Worm (Caenorhabditis elegans) whole organism, L4 larva: ENCODE data around the gene spon-1.

ENCODE experiments used
- F37D6.2 ChIP-seq: sonication (generic microtip); optimal IDR thresholded peaks from 2 replicates; lab custom pipeline; 2016; ENCODE audit warnings: mild to moderate bottlenecking, missing genetic modification characterization, missing compliant biosample characterization
- T20F7.1 ChIP-seq: fragments of 200-800 bp; sonication (Bioruptor generic); optimal IDR thresholded peaks from 2 replicates; lab custom pipeline; 2018; ENCODE audit warnings: mild to moderate bottlenecking, missing genetic modification characterization, missing compliant biosample characterization
- Y48G9A.11 ChIP-seq: fragments of 200-800 bp; sonication (Bioruptor generic); IDR thresholded peaks from 2 replicates; pipeline ENCODE4 v1.3.6; 2022; ENCODE audit warnings: missing genetic modification reagents, missing genetic modification characterization, missing compliant biosample characterization
- ceh-62 ChIP-seq: sonication (generic microtip); optimal IDR thresholded peaks from 2 replicates; lab custom pipeline; 2017; ENCODE audit warnings: missing biosample characterization, missing genetic modification characterization
- daf-16 ChIP-seq, 3 experiments: sonication (generic microtip); optimal IDR thresholded peaks; 2 replicates each; lab custom pipeline; 2016 to 2017; ENCODE audit warnings: missing genetic modification characterization in 3 of 3, missing genetic modification reagents in 3 of 3, mild to moderate bottlenecking in 2 of 3, missing compliant biosample characterization in 2 of 3, missing biosample characterization in 1 of 3, moderate library complexity in 1 of 3
- daf-19 ChIP-seq: fragments of 200-800 bp; sonication (Bioruptor generic); conservative IDR thresholded peaks from 2 replicates; pipeline ENCODE4 v1.3.6; 2022; ENCODE audit warnings: missing genetic modification characterization, missing compliant biosample characterization
- dmd-6 ChIP-seq: fragments of 200-800 bp; sonication (Bioruptor generic); IDR thresholded peaks from 2 replicates; pipeline ENCODE4 v1.3.6; 2022; ENCODE audit warnings: missing genetic modification reagents, missing genetic modification characterization, missing compliant biosample characterization
- dve-1 ChIP-seq: sonication (generic microtip); optimal IDR thresholded peaks from 2 replicates; lab custom pipeline; 2017; ENCODE audit warnings: antibody characterized with exemption, mild to moderate bottlenecking, missing genetic modification characterization, missing compliant biosample characterization; ENCODE audit not compliant: insufficient read depth
- fkh-10 ChIP-seq: fragments of 150-350 bp; optimal IDR thresholded peaks from 2 replicates; lab custom pipeline; 2014; ENCODE audit warnings: missing biosample characterization, missing genetic modification reagents, missing genetic modification characterization
- fos-1 ChIP-seq: fragments of 150-350 bp; optimal IDR thresholded peaks from 2 replicates; lab custom pipeline; 2014; ENCODE audit warnings: missing biosample characterization, missing genetic modification characterization
- gei-8 ChIP-seq: fragments of 200-800 bp; sonication (Bioruptor generic); optimal IDR thresholded peaks from 2 replicates; lab custom pipeline; 2018; ENCODE audit warnings: mild to moderate bottlenecking, missing genetic modification characterization, missing compliant biosample characterization
- hif-1 ChIP-seq, 2 experiments: sonication (generic microtip); optimal IDR thresholded peaks; 2 replicates each; lab custom pipeline; 2016 to 2017; ENCODE audit warnings: missing compliant biosample characterization in 2 of 2, missing genetic modification characterization in 2 of 2, missing genetic modification reagents in 2 of 2, missing genotype in 2 of 2, mild to moderate bottlenecking in 1 of 2
- hlh-30 ChIP-seq: sonication (generic microtip); optimal IDR thresholded peaks from 2 replicates; lab custom pipeline; 2017; ENCODE audit warnings: antibody characterized with exemption, mild to moderate bottlenecking, missing genetic modification characterization, missing compliant biosample characterization; ENCODE audit not compliant: insufficient read depth
- lin-38 ChIP-seq: fragments of 200-800 bp; sonication (Bioruptor generic); IDR thresholded peaks from 2 replicates; pipeline ENCODE4 v1.3.6; 2022; ENCODE audit warnings: missing genetic modification reagents, missing genetic modification characterization, missing compliant biosample characterization
- lsy-2 ChIP-seq, 2 experiments: fragments of 150-350 bp in 1 of 2; sonication (generic microtip) in 1 of 2; optimal IDR thresholded peaks; 2 replicates each; lab custom pipeline; 2014 to 2017; ENCODE audit warnings: missing biosample characterization in 2 of 2, missing genetic modification characterization in 2 of 2
- mdl-1 ChIP-seq, 2 experiments: fragments of 150-350 bp in 1 of 2; sonication (generic microtip) in 1 of 2; optimal IDR thresholded peaks; 2 replicates each; lab custom pipeline; 2014 to 2017; ENCODE audit warnings: missing biosample characterization in 2 of 2, missing genetic modification characterization in 2 of 2
- mdt-29 ChIP-seq: fragments of 200-800 bp; sonication (Bioruptor generic); IDR thresholded peaks from 2 replicates; pipeline ENCODE4 v1.3.6; 2022; ENCODE audit warnings: missing genetic modification reagents, missing genetic modification characterization, missing compliant biosample characterization
- mes-2 ChIP-seq: sonication (generic microtip); optimal IDR thresholded peaks from 2 replicates; lab custom pipeline; 2016; ENCODE audit warnings: missing genotype, mild to moderate bottlenecking, missing genetic modification characterization, missing compliant biosample characterization; ENCODE audit not compliant: poor library complexity, severe bottlenecking
- mxl-2 ChIP-seq: fragments of 200-800 bp; sonication (Bioruptor generic); conservative IDR thresholded peaks from 2 replicates; pipeline ENCODE4 v1.3.6; 2022; ENCODE audit warnings: missing genetic modification reagents, missing genetic modification characterization, missing compliant biosample characterization
- nhr-10 ChIP-seq: fragments of 150-350 bp; optimal IDR thresholded peaks from 2 replicates; lab custom pipeline; 2014; ENCODE audit warnings: missing biosample characterization, missing genetic modification characterization
- nhr-11 ChIP-seq: fragments of 150-350 bp; optimal IDR thresholded peaks from 2 replicates; lab custom pipeline; 2014; ENCODE audit warnings: missing biosample characterization, missing genetic modification characterization
- nhr-28 ChIP-seq: fragments of 150-350 bp; optimal IDR thresholded peaks from 2 replicates; lab custom pipeline; 2014; ENCODE audit warnings: missing biosample characterization, missing genetic modification characterization
- pha-4 ChIP-seq, 2 experiments: fragments of 150-350 bp in 1 of 2; fragments of 200-800 bp in 1 of 2; sonication (Bioruptor generic) in 1 of 2; IDR thresholded peaks in 1 of 2; optimal IDR thresholded peaks in 1 of 2; 2 replicates each; pipeline versions ENCODE4 v1.3.6 to Lab custom; 2014 to 2022; ENCODE audit warnings: missing genetic modification characterization in 2 of 2, missing genetic modification reagents in 2 of 2, missing biosample characterization in 1 of 2, missing compliant biosample characterization in 1 of 2
- php-3 ChIP-seq: fragments of 200-800 bp; sonication (Bioruptor generic); IDR thresholded peaks from 2 replicates; pipeline ENCODE4 v1.3.6; 2022; ENCODE audit warnings: missing genetic modification reagents, missing genetic modification characterization, missing compliant biosample characterization
- rbr-2 ChIP-seq: sonication (generic microtip); optimal IDR thresholded peaks from 2 replicates; lab custom pipeline; 2016; ENCODE audit warnings: missing genotype, missing genetic modification characterization, missing compliant biosample characterization
- saeg-2 ChIP-seq: fragments of 200-800 bp; sonication (Bioruptor generic); IDR thresholded peaks from 2 replicates; pipeline ENCODE4 v1.3.6; 2022; ENCODE audit warnings: missing genetic modification reagents, missing genetic modification characterization, missing compliant biosample characterization
- vab-7 ChIP-seq: fragments of 200-800 bp; sonication (Bioruptor generic); IDR thresholded peaks from 2 replicates; pipeline ENCODE4 v1.3.6; 2022; ENCODE audit warnings: missing genetic modification reagents, missing genetic modification characterization, missing compliant biosample characterization
- zfp-2 ChIP-seq: sonication (generic microtip); optimal IDR thresholded peaks from 2 replicates; lab custom pipeline; 2016; ENCODE audit warnings: mild to moderate bottlenecking, missing genetic modification characterization, missing compliant biosample characterization
- zfp-3 ChIP-seq: fragments of 200-800 bp; sonication (Bioruptor generic); conservative IDR thresholded peaks from 2 replicates; pipeline ENCODE4 v1.3.6; 2022; ENCODE audit warnings: missing genetic modification reagents, missing genetic modification characterization, missing compliant biosample characterization

Gene spon-1

DNA sequence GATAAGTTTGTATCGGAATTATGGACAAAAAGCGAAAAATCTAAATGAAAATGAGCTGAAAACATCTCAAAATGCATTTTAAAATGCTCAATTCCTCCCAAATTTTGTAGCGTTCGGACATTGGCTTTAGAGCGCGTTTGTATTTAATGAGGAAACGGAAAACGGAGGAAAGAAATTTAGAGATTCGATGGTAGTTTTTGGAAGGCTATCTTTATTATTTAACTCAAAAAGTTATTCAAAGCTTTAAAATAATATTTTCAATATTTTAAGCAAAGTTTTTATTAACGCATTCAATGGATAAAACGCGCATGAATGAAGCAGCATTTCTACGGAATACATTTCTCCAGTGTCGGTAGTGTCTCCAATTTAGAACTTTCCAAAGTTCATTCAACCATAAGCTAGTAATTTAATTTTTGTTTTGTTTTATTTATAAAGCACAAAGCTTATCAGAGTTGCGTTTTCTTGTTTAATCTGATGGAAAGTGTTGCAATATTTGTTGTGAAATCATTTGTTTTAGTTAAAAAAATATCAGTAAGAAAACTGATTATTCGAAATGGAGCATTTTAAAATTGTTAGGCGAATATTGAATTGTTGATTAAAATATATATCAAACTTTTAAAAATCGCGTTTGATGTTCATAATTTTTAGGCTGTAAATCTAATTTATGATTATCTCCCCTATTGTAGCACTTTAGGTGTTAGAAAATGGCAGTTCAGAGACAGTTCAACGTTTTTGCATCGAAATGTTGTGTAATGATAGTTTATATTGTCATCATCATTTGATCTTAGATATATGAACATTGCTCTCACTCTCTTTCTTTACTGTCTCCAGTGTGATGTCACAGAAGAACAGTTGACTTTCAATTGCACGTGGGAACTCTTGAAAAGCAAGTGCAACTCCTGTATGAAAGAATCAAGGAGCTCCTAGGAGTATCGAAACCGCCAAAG is 43.5 kb upstream of the spon-1 start (continued):
- TF ChIP-seq nhr-28 (tag; lab: Kevin White, UChicago) (peak; percentile 65), daf-16 (GFP tag; optimal IDR thresholded peaks at IDR 0.05; lab: Kevin White, UChicago) (no peak), daf-16 (tag; optimal IDR thresholded peaks at IDR 0.05; lab: Kevin White, UChicago) (peak; percentile 59), F37D6.2 (tag; lab: Kevin White, UChicago) (no peak), fkh-10 (GFP tag; lab: Kevin White, UChicago) (peak; percentile 15), vab-7 (GFP tag; lab: Robert Waterston, UW) (peak; percentile 32; the same call in 1 of the 2 replicates), mes-2 (tag; lab: Kevin White, UChicago) (peak; percentile 77), dve-1 (tag; lab: Kevin White, UChicago) (peak; percentile 80), T20F7.1 (GFP tag; lab: Kevin White, UChicago) (peak; percentile 72), gei-8 (GFP tag; lab: Kevin White, UChicago) (no peak), dmd-6 (GFP tag; lab: Robert Waterston, UW) (peak; percentile 91), pha-4 (GFP tag; IDR thresholded peaks at IDR 0.05; lab: Robert Waterston, UW) (no peak), pha-4 (tag; optimal IDR thresholded peaks at IDR 0.05; lab: Kevin White, UChicago) (peak; percentile 35), php-3 (peak; percentile 84), nhr-11 (tag; lab: Kevin White, UChicago) (peak; percentile 98), lsy-2 (tag; optimal IDR thresholded peaks at IDR 0.05; lab: Kevin White, UChicago) (peak; percentile 21 to 81), mdt-29 (GFP tag; lab: Robert Waterston, UW) (peak; percentile 53; the same call in 1 of the 2 replicates), hif-1 (tag; optimal IDR thresholded peaks at IDR 0.05; lab: Kevin White, UChicago) (peak in 1 of 2 experiments; percentile 72), nhr-10 (tag; lab: Kevin White, UChicago) (peak; percentile 75), hlh-30 (tag; lab: Kevin White, UChicago) (peak; percentile 73), rbr-2 (tag; lab: Kevin White, UChicago) (peak; percentile 56), mdl-1 (tag; optimal IDR thresholded peaks at IDR 0.05; lab: Kevin White, UChicago) (peak in 1 of 2 experiments; percentile 47)

DNA sequence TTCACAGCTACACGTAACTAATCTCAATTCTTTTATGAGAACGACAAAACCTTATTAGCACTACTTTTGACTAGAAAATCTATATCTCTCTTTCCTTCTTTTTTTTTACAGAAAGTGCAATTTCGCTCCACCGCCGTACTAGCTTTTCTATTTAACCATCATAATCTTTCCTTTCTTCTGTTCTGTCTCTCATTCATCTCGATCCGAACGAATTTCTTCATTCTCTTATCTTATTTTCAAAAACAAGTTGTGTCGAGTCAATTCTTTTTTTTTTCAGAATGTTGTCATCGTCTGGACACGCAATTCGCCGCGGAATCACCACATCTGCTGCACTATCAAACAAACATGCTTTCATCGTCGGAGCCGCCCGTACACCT is 42.8 kb upstream of the spon-1 start, which contains the start of gene kat-1:
Gene kat-1 (plus strand): TSS at position 278 of the 377 bp plus-strand sequence.
- TF ChIP-seq fos-1 (tag; lab: Kevin White, UChicago) (no peak), mxl-2 (GFP tag; lab: Robert Waterston, UW) (no peak), ceh-62 (tag; lab: Kevin White, UChicago) (no peak)

DNA sequence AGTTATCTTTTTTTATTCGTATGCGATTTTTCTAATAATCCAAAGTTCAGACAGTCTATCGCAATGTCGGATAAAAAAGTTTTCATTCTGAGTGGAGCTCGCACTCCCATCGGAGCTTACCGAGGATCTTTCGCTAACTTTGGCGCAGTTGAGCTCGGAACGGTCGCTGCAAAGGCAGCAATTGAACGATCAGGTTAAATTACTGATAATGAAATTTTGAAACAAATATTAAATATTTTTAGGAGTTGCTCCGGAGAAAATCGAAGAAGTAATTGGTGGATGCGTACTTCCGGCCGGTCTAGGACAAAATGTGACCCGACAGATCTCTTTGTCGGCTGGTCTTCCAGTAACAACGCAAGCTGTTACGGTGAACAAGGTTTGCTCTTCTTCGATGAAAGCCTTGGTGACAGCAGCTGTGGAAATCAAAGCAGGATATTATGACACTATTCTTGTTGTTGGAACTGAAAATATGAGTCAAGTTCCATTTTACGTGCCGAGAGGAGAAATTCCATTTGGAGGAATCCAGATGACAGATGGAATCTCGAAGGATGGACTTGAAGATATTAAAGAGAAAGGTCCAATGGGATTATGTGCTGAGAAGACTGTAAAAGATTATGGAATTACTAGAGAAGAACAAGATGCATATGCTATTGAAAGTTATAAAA is 40.7 kb upstream of the spon-1 start, which contains the start of gene T02G5.7:
Gene T02G5.7 (plus strand): TSS at position 51 of the 665 bp plus-strand sequence.
- peak; percentile 40 for TF ChIP-seq lin-38 (GFP tag; lab: Robert Waterston, UW)
- 0 out of 2 replicates have a peak, but pooled peaks have one; percentile 48 for TF ChIP-seq saeg-2 (GFP tag; lab: Robert Waterston, UW)
- no peak for TF ChIP-seq vab-7 (GFP tag; lab: Robert Waterston, UW)
- no peak for TF ChIP-seq mdt-29 (GFP tag; lab: Robert Waterston, UW)
- 0 out of 2 replicates have a peak, but pooled peaks have one; percentile 22 for TF ChIP-seq zfp-3 (GFP tag; lab: Robert Waterston, UW)
- peak in 1 of 2 experiments; percentile 39 for TF ChIP-seq daf-16 (GFP tag; optimal IDR thresholded peaks at IDR 0.05; lab: Kevin White, UChicago)
- no peak for TF ChIP-seq daf-16 (tag; optimal IDR thresholded peaks at IDR 0.05; lab: Kevin White, UChicago)
- TF ChIP-seq daf-19 (GFP tag; lab: Robert Waterston, UW): 0 out of 2 replicates have a peak, but pooled peaks have one; percentile 53
- no peak for TF ChIP-seq zfp-2 (tag; lab: Kevin White, UChicago)
- TF ChIP-seq Y48G9A.11 (GFP tag; lab: Robert Waterston, UW): 0 out of 2 replicates have a peak, but pooled peaks have one; percentile 24
